Fruit fly (Drosophila melanogaster) whole organism, embryonic: ENCODE data around the gene CG17343.
A peak's percentile ranks its signal among the peaks of the same experiment; 100 is the strongest.

Experiments
- Adf1 ChIP-seq: fragments of 200-800 bp; sonication (Bioruptor generic); IDR thresholded peaks from 2 replicates; pipeline ENCODE4 v1.3.6; 2022; ENCODE audit warnings: missing biosample characterization, missing genetic modification characterization
- CG10274 ChIP-seq: fragments of 200-800 bp; sonication (Bioruptor generic); optimal IDR thresholded peaks from 3 replicates; lab custom pipeline; 2017; ENCODE audit warnings: missing biosample characterization, mild to moderate bottlenecking, missing genetic modification characterization
- CG10431 ChIP-seq: fragments of 200-800 bp; sonication (Bioruptor generic); optimal IDR thresholded peaks from 3 replicates; lab custom pipeline; 2018; ENCODE audit warnings: missing biosample characterization, mild to moderate bottlenecking, missing genetic modification characterization
- CG11696 ChIP-seq: fragments of 200-800 bp; sonication (Bioruptor generic); IDR thresholded peaks from 2 replicates; pipeline ENCODE4 v1.3.6; 2022; ENCODE audit warnings: missing biosample characterization, missing genetic modification characterization
- CG13894 ChIP-seq: fragments of 200-800 bp; sonication (Bioruptor generic); optimal IDR thresholded peaks from 3 replicates; lab custom pipeline; 2018; ENCODE audit warnings: missing biosample characterization, mild to moderate bottlenecking, missing genetic modification characterization, moderate library complexity
- CG1603 ChIP-seq: fragments of 200-800 bp; sonication (Bioruptor generic); optimal IDR thresholded peaks from 2 replicates; lab custom pipeline; 2019; ENCODE audit warnings: missing biosample characterization, mild to moderate bottlenecking, missing genetic modification characterization, moderate library complexity
- CG17359 ChIP-seq: fragments of 200-800 bp; sonication (Bioruptor generic); optimal IDR thresholded peaks from 3 replicates; lab custom pipeline; 2018; ENCODE audit warnings: missing biosample characterization, mild to moderate bottlenecking, missing genetic modification characterization, moderate library complexity
- CG17612 ChIP-seq: fragments of 200-800 bp; sonication (Bioruptor generic); IDR thresholded peaks from 2 replicates; pipeline ENCODE4 v1.3.6; 2022; ENCODE audit warnings: missing biosample characterization, missing genetic modification characterization
- CG17829 ChIP-seq: fragments of 200-800 bp; optimal IDR thresholded peaks from 2 replicates; lab custom pipeline; 2019; ENCODE audit warnings: missing biosample characterization, mild to moderate bottlenecking, missing genetic modification characterization, moderate library complexity
- CG18262 ChIP-seq: fragments of 200-800 bp; optimal IDR thresholded peaks from 3 replicates; lab custom pipeline; 2019; ENCODE audit warnings: missing biosample characterization, mild to moderate bottlenecking, missing genetic modification characterization, moderate library complexity
- CG18599 ChIP-seq: fragments of 200-800 bp; sonication (Bioruptor generic); optimal IDR thresholded peaks from 3 replicates; lab custom pipeline; 2017; ENCODE audit warnings: missing biosample characterization, missing genetic modification characterization, mild to moderate bottlenecking, moderate library complexity, missing genetic modification reagents
- CG18619 ChIP-seq: fragments of 200-800 bp; sonication (Bioruptor generic); optimal IDR thresholded peaks from 3 replicates; lab custom pipeline; 2017; ENCODE audit warnings: missing biosample characterization, mild to moderate bottlenecking, missing genetic modification characterization
- CG2129 ChIP-seq: fragments of 200-800 bp; sonication (Bioruptor generic); IDR thresholded peaks from 2 replicates; pipeline ENCODE4 v1.3.6; 2022; ENCODE audit warnings: missing biosample characterization, missing genetic modification characterization; ENCODE audit not compliant: partially characterized antibody
- CG32767 ChIP-seq: fragments of 200-800 bp; sonication (Bioruptor generic); IDR thresholded peaks from 2 replicates; pipeline ENCODE4 v1.3.6; 2022; ENCODE audit warnings: missing biosample characterization, missing genetic modification characterization
- CG4360 ChIP-seq: fragments of 200-800 bp; sonication (Bioruptor generic); IDR thresholded peaks from 2 replicates; pipeline ENCODE4 v1.3.6; 2022; ENCODE audit warnings: missing biosample characterization, missing genetic modification characterization
- CG4617 ChIP-seq: fragments of 200-800 bp; sonication (Bioruptor generic); optimal IDR thresholded peaks from 3 replicates; lab custom pipeline; 2016; ENCODE audit warnings: missing biosample characterization, missing genetic modification characterization, borderline replicate concordance
- CG4707 ChIP-seq: fragments of 200-800 bp; sonication (Bioruptor generic); optimal IDR thresholded peaks from 2 replicates; lab custom pipeline; 2018; ENCODE audit warnings: missing biosample characterization, mild to moderate bottlenecking, missing genetic modification characterization, moderate library complexity
- CG4854 ChIP-seq: fragments of 200-800 bp; sonication (Bioruptor generic); optimal IDR thresholded peaks from 2 replicates; lab custom pipeline; 2016; ENCODE audit warnings: missing biosample characterization, missing genetic modification characterization, inconsistent platforms
- CG5953 ChIP-seq: fragments of 200-800 bp; sonication (Bioruptor generic); IDR thresholded peaks from 2 replicates; pipeline ENCODE4 v1.3.6; 2022; ENCODE audit warnings: missing biosample characterization, missing genetic modification characterization
- CG6689 ChIP-seq: fragments of 200-800 bp; sonication (Bioruptor generic); IDR thresholded peaks from 2 replicates; pipeline ENCODE4 v1.3.6; 2022; ENCODE audit warnings: missing biosample characterization, missing genetic modification characterization
- CG7928 ChIP-seq: fragments of 200-800 bp; sonication (Bioruptor generic); optimal IDR thresholded peaks from 2 replicates; lab custom pipeline; 2017; ENCODE audit warnings: missing biosample characterization, mild to moderate bottlenecking, missing genetic modification characterization
- CG8089 ChIP-seq: fragments of 200-800 bp; sonication (Bioruptor generic); optimal IDR thresholded peaks from 3 replicates; lab custom pipeline; 2016; ENCODE audit warnings: missing biosample characterization, missing genetic modification characterization
- CG8765 ChIP-seq: fragments of 200-800 bp; sonication (Bioruptor generic); IDR thresholded peaks from 2 replicates; pipeline ENCODE4 v1.3.6; 2022; ENCODE audit warnings: missing biosample characterization, missing genetic modification characterization
- CG9797 ChIP-seq: fragments of 200-800 bp; sonication (Bioruptor generic); optimal IDR thresholded peaks from 3 replicates; lab custom pipeline; 2018; ENCODE audit warnings: missing biosample characterization, mild to moderate bottlenecking, missing genetic modification characterization
- Chrac-16 ChIP-seq: fragments of 200-800 bp; sonication (Bioruptor generic); optimal IDR thresholded peaks from 3 replicates; lab custom pipeline; 2016; ENCODE audit warnings: missing biosample characterization, missing genetic modification characterization
- D19A ChIP-seq: fragments of 200-800 bp; optimal IDR thresholded peaks from 3 replicates; lab custom pipeline; 2019; ENCODE audit warnings: missing biosample characterization, mild to moderate bottlenecking, missing genetic modification characterization, moderate library complexity
- D19B ChIP-seq: fragments of 200-800 bp; sonication (Bioruptor generic); optimal IDR thresholded peaks from 2 replicates; lab custom pipeline; 2017; ENCODE audit warnings: missing biosample characterization, mild to moderate bottlenecking, missing genetic modification characterization
- Dp ChIP-seq: fragments of 200-800 bp; sonication (Bioruptor generic); optimal IDR thresholded peaks from 2 replicates; lab custom pipeline; 2018; ENCODE audit warnings: missing biosample characterization, mild to moderate bottlenecking, missing genetic modification characterization, moderate library complexity
- E2f2 ChIP-seq: fragments of 200-800 bp; sonication (Bioruptor generic); IDR thresholded peaks from 2 replicates; pipeline ENCODE4 v1.3.6; 2022; ENCODE audit warnings: missing biosample characterization, missing genetic modification characterization
- GATAe ChIP-seq: fragments of 200-800 bp; sonication (Bioruptor generic); conservative IDR thresholded peaks from 2 replicates; pipeline ENCODE4 v1.3.6; 2022; ENCODE audit warnings: missing biosample characterization, missing genetic modification characterization
- H2.0 ChIP-seq: fragments of 200-800 bp; sonication (Bioruptor generic); IDR thresholded peaks from 2 replicates; pipeline ENCODE4 v1.3.6; 2022; ENCODE audit warnings: missing biosample characterization, missing genetic modification characterization
- HHEX ChIP-seq: fragments of 200-800 bp; sonication (Bioruptor generic); optimal IDR thresholded peaks from 3 replicates; lab custom pipeline; 2017; ENCODE audit warnings: missing biosample characterization, mild to moderate bottlenecking, missing genetic modification characterization, missing genetic modification reagents
- Hand ChIP-seq: fragments of 200-800 bp; sonication (Bioruptor generic); optimal IDR thresholded peaks from 2 replicates; lab custom pipeline; 2017; ENCODE audit warnings: mild to moderate bottlenecking, missing biosample characterization, missing genetic modification reagents, missing genetic modification characterization
- Kr ChIP-seq: fragments of 200-800 bp; sonication (Bioruptor generic); optimal IDR thresholded peaks from 2 replicates; lab custom pipeline; 2017; ENCODE audit warnings: missing biosample characterization, mild to moderate bottlenecking, missing genetic modification characterization
- NK7.1 ChIP-seq: fragments of 200-800 bp; sonication (Bioruptor generic); optimal IDR thresholded peaks from 3 replicates; lab custom pipeline; 2016; ENCODE audit warnings: missing biosample characterization, missing genetic modification characterization
- Six4 ChIP-seq: fragments of 200-800 bp; sonication (Bioruptor generic); optimal IDR thresholded peaks from 2 replicates; lab custom pipeline; 2016; ENCODE audit warnings: missing biosample characterization, missing genetic modification characterization
- Sry-β ChIP-seq: fragments of 200-800 bp; sonication (Bioruptor generic); optimal IDR thresholded peaks from 2 replicates; lab custom pipeline; 2018; ENCODE audit warnings: missing biosample characterization, mild to moderate bottlenecking, missing genetic modification characterization, moderate library complexity
- TFAM ChIP-seq: fragments of 200-800 bp; sonication (Bioruptor generic); optimal IDR thresholded peaks from 2 replicates; lab custom pipeline; 2017; ENCODE audit warnings: missing biosample characterization, missing genetic modification characterization, inconsistent platforms
- Xrp1 ChIP-seq: fragments of 200-800 bp; sonication (Bioruptor generic); IDR thresholded peaks from 2 replicates; pipeline ENCODE4 v1.3.6; 2022; ENCODE audit warnings: missing biosample characterization, missing genetic modification characterization
- al ChIP-seq: fragments of 200-800 bp; sonication (Bioruptor generic); IDR thresholded peaks from 2 replicates; pipeline ENCODE4 v1.3.6; 2022; ENCODE audit warnings: missing biosample characterization, missing genetic modification characterization
- danr ChIP-seq: fragments of 200-800 bp; sonication (Bioruptor generic); IDR thresholded peaks from 2 replicates; pipeline ENCODE4 v1.3.6; 2022; ENCODE audit warnings: missing biosample characterization, missing genetic modification characterization
- ewg ChIP-seq: fragments of 200-800 bp; sonication (Bioruptor generic); optimal IDR thresholded peaks from 3 replicates; lab custom pipeline; 2017; ENCODE audit warnings: mild to moderate bottlenecking, missing biosample characterization, missing genetic modification reagents, missing genetic modification characterization
- ham ChIP-seq: fragments of 200-800 bp; sonication (Bioruptor generic); IDR thresholded peaks from 2 replicates; pipeline ENCODE4 v1.3.6; 2022; ENCODE audit warnings: missing biosample characterization, missing genetic modification characterization
- jigr1 ChIP-seq: fragments of 200-800 bp; sonication (Bioruptor generic); IDR thresholded peaks from 3 replicates; pipeline ENCODE4 v1.3.6; 2022; ENCODE audit warnings: missing biosample characterization, missing genetic modification characterization
- nerfin-1 ChIP-seq: fragments of 200-800 bp; sonication (Bioruptor generic); optimal IDR thresholded peaks from 3 replicates; lab custom pipeline; 2019; ENCODE audit warnings: missing biosample characterization, mild to moderate bottlenecking, missing genetic modification characterization, moderate library complexity
- nerfin-2 ChIP-seq: fragments of 200-800 bp; sonication (Bioruptor generic); IDR thresholded peaks from 2 replicates; pipeline ENCODE4 v1.3.6; 2022; ENCODE audit warnings: missing biosample characterization, missing genetic modification characterization; ENCODE audit not compliant: partially characterized antibody
- nmo ChIP-seq: fragments of 200-800 bp; sonication (Bioruptor generic); optimal IDR thresholded peaks from 2 replicates; lab custom pipeline; 2018; ENCODE audit warnings: missing biosample characterization, mild to moderate bottlenecking, missing genetic modification characterization, moderate library complexity
- rib ChIP-seq: fragments of 200-800 bp; sonication (Bioruptor generic); IDR thresholded peaks from 2 replicates; pipeline ENCODE4 v1.3.6; 2022; ENCODE audit warnings: missing biosample characterization, missing genetic modification characterization
- scrt ChIP-seq: fragments of 200-800 bp; sonication (Bioruptor generic); optimal IDR thresholded peaks from 2 replicates; lab custom pipeline; 2018; ENCODE audit warnings: missing biosample characterization, mild to moderate bottlenecking, missing genetic modification characterization, moderate library complexity
- sens-2 ChIP-seq: fragments of 200-800 bp; sonication (Bioruptor generic); IDR thresholded peaks from 2 replicates; pipeline ENCODE4 v1.3.6; 2022; ENCODE audit warnings: missing biosample characterization, missing genetic modification characterization
- ttk ChIP-seq: fragments of 200-800 bp; sonication (Bioruptor generic); IDR thresholded peaks from 2 replicates; pipeline ENCODE4 v2.1.2; 2022; ENCODE audit warnings: missing biosample characterization, missing genetic modification characterization
- unpg ChIP-seq: fragments of 200-800 bp; sonication (Bioruptor generic); optimal IDR thresholded peaks from 3 replicates; lab custom pipeline; 2018; ENCODE audit warnings: missing biosample characterization, mild to moderate bottlenecking, missing genetic modification characterization, moderate library complexity

Gene CG17343

DNA sequence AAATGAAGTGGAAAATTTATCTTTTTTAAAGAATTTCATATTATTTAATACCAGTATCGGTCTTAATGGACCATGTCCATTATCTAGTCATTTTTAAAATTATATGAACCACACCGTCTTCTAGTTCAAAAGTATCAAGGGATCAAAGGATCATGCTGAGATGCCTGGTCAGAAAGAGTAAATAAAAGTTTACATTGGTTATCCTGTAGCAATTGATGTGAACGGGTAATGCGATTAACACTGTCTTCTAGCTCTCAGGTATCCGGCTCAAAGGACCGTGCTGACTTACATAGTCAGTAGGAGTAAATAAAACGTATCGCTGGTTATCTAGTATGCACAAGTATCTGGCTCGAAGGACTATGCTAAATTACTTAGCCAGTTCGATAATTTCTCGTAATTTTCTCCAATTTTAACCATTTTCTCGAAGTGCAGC is 45.6 kb upstream of the CG17343 start (continued):
- TF ChIP-seq CG18599 (peak; percentile 61), CG9797 (GFP tag; lab: Kevin White, UChicago) (no peak), nmo (peak; percentile 15), CG4360 (GFP tag; lab: Robert Waterston, UW) (no peak), NK7.1 (GFP tag; lab: Kevin White, UChicago) (no peak), Adf1 (GFP tag; lab: Robert Waterston, UW) (no peak), Six4 (no peak), H2.0 (GFP tag; lab: Robert Waterston, UW) (no peak), scrt (no peak), rib (GFP tag; lab: Robert Waterston, UW) (no peak), HHEX (GFP tag; lab: Kevin White, UChicago) (peak; percentile 52), E2f2 (GFP tag; lab: Robert Waterston, UW) (no peak), al (GFP tag; lab: Robert Waterston, UW) (no peak), CG17612 (0 out of 2 replicates have a peak, but pooled peaks have one; percentile 6), ewg (no peak), ttk (GFP tag; lab: Robert Waterston, UW) (no peak), CG18262 (tag; lab: Kevin White, UChicago) (peak; percentile 52), D19B (GFP tag; lab: Kevin White, UChicago) (no peak), CG8089 (no peak), CG10431 (GFP tag; lab: Kevin White, UChicago) (no peak), CG4617 (GFP tag; lab: Kevin White, UChicago) (no peak), nerfin-2 (GFP tag; lab: Robert Waterston, UW) (no peak), CG13894 (no peak), Sry-β (GFP tag; lab: Kevin White, UChicago) (no peak), CG2129 (GFP tag; lab: Robert Waterston, UW) (no peak), CG10274 (GFP tag; lab: Kevin White, UChicago) (no peak), danr (no peak), CG32767 (no peak), CG7928 (GFP tag; lab: Kevin White, UChicago) (no peak), jigr1 (GFP tag; lab: Robert Waterston, UW) (no peak), ham (GFP tag; lab: Robert Waterston, UW) (no peak), sens-2 (GFP tag; lab: Robert Waterston, UW) (no peak), CG5953 (GFP tag; lab: Robert Waterston, UW) (no peak), CG4707 (GFP tag; lab: Kevin White, UChicago) (no peak), Xrp1 (GFP tag; lab: Robert Waterston, UW) (no peak), CG17829 (tag; lab: Kevin White, UChicago) (peak; percentile 4), unpg (GFP tag; lab: Kevin White, UChicago) (no peak), CG18619 (peak; percentile 48), CG1603 (tag; lab: Kevin White, UChicago) (no peak), GATAe (no peak), TFAM (GFP tag; lab: Kevin White, UChicago) (no peak), Kr (no peak), CG11696 (GFP tag; lab: Robert Waterston, UW) (no peak), CG8765 (no peak), CG4854 (no peak), Hand (peak; percentile 39), nerfin-1 (tag; lab: Kevin White, UChicago) (no peak), CG17359 (tag; lab: Kevin White, UChicago) (no peak), CG6689 (GFP tag; lab: Robert Waterston, UW) (no peak), Chrac-16 (GFP tag; lab: Kevin White, UChicago) (no peak), Dp (GFP tag; lab: Kevin White, UChicago) (no peak), D19A (no peak)
